Worm (Caenorhabditis elegans): ENCODE measurements around the gene W06A7.2.
A peak's percentile ranks its signal among the peaks of the same experiment; 100 is the strongest.

Gene W06A7.2

DNA sequence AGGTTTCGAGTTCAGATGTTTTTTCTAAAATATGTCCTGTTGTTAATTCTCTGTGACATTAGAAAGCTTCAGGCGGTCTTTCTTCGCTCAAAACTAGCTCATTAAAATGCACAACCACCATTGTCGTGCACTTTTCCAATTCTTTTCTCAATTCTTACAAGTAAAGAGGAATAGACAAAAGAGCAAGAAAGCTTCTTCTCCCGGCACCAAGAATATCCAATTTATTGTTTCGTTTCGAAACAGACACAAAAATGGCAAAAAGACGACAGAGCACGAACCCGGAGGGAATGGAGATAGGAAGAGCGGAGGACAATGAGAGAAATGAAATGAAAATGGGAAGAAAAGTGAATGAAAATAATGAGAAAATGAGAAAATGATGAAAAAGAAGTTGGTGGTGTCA is 31.0 kb downstream of the W06A7.2 start (continued):
- no peak for TF ChIP-seq xbp-1 (tag; optimal IDR thresholded peaks at IDR 0.05)

DNA sequence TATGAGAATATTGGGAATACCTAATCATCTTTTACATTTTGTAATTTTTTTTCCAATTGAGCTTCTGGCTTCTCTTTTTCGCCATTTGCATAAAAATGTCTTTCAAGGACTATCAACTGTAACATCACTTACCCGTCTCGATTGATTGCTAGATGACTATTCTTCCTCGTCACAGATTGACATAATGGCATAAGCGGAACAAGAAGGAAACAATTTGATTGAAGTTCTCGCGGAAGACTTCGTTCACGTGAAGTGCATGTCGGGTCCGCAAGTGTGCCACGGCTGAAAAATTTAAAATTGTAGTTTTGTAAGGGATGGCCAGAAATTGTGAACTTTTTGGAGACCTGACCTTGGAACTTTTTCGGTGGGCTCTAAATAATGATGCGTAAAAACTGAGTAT is 32.1 kb downstream of the W06A7.2 start:
- TF ChIP-seq ceh-90 (tag; optimal IDR thresholded peaks at IDR 0.05) = no peak
- TF ChIP-seq swsn-7 (tag; optimal IDR thresholded peaks at IDR 0.05) = no peak
- TF ChIP-seq ceh-88 (GFP tag; IDR thresholded peaks at IDR 0.05) = no peak
- TF ChIP-seq ceh-8 (GFP tag; optimal IDR thresholded peaks at IDR 0.05) = no peak
- no peak for TF ChIP-seq sup-37 (GFP tag; optimal IDR thresholded peaks at IDR 0.05)
- TF ChIP-seq jun-1 (tag; optimal IDR thresholded peaks at IDR 0.05) = no peak
- no peak for TF ChIP-seq skn-1 (tag; optimal IDR thresholded peaks at IDR 0.05)
- no peak for TF ChIP-seq zip-4 (GFP tag; optimal IDR thresholded peaks at IDR 0.05)
- TF ChIP-seq ceh-82 (tag; optimal IDR thresholded peaks at IDR 0.05) = no peak
- TF ChIP-seq nhr-11 (tag; optimal IDR thresholded peaks at IDR 0.05) = no peak
- no peak for TF ChIP-seq lin-13 (GFP tag; optimal IDR thresholded peaks at IDR 0.05)
- no peak for TF ChIP-seq unc-130 (tag; optimal IDR thresholded peaks at IDR 0.05)
- TF ChIP-seq dpl-1 (GFP tag; optimal IDR thresholded peaks at IDR 0.05) = no peak

DNA sequence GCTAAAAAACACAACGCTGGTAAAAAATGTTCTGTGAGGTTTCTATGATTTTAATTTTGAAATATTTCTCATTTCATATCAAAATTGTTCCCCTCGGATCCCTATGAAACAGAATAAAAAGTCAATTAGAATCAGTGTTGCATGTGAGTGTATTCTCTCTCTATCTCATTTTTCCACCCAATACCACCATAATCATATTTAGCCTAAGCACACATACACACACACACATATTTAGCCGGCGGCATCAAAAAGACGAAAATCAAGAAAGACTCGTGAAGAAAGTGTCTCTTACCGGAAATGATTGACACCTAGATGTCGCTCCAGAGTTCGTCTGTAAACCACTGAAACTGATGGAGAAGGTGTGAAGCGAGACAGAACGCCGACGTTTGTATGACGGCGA is 32.6 kb downstream of the W06A7.2 start:
- TF ChIP-seq swsn-7 (tag; optimal IDR thresholded peaks at IDR 0.05) (no peak), nhr-71 (tag; optimal IDR thresholded peaks at IDR 0.05) (no peak), lin-14 (GFP tag; optimal IDR thresholded peaks at IDR 0.05) (peak; percentile 30)

DNA sequence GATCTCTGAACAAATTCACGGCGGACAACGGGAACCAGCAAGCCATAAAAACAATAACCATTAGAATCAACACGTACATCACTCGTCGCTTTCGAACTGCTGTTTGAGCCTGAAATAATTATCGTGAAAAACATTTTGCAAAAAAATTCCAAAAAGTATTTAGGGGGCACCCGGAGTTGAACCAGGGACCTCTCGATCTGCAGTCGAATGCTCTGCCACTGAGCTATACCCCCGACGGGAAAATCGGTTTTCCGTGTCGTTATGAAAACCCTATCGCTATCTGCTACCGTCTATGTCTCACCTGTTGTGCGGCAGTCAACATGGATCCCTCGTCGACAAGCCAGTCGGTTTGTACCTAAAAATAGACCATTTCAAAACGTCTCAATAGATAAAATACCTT is 34.0 kb downstream of the W06A7.2 start:
- peak; percentile 63 for TF ChIP-seq rnt-1 (tag; optimal IDR thresholded peaks at IDR 0.05)
- TF ChIP-seq nhr-77 (tag; optimal IDR thresholded peaks at IDR 0.05) = no peak
- no peak for TF ChIP-seq lin-13 (GFP tag; optimal IDR thresholded peaks at IDR 0.05)
- peak; percentile 42 for TF ChIP-seq pax-3 (tag; optimal IDR thresholded peaks at IDR 0.05)
- TF ChIP-seq hlh-17 (GFP tag; optimal IDR thresholded peaks at IDR 0.05; ENCODE audit: borderline replicate concordance) = no peak
- peak; percentile 1 for TF ChIP-seq zip-4 (GFP tag; optimal IDR thresholded peaks at IDR 0.05)
- peak; percentile 47 for TF ChIP-seq nhr-19 (GFP tag; conservative IDR thresholded peaks at IDR 0.05)
- no peak for TF ChIP-seq egl-27 (tag; optimal IDR thresholded peaks at IDR 0.05)
- TF ChIP-seq nhr-71 (tag; optimal IDR thresholded peaks at IDR 0.05) = no peak
- peak; percentile 6 for TF ChIP-seq swsn-7 (tag; optimal IDR thresholded peaks at IDR 0.05)
- peak; percentile 50 for TF ChIP-seq C16A3.4 (tag; optimal IDR thresholded peaks at IDR 0.05)
- peak; percentile 55 for TF ChIP-seq snu-23 (GFP tag; optimal IDR thresholded peaks at IDR 0.05)
- TF ChIP-seq nhr-20 (tag; optimal IDR thresholded peaks at IDR 0.05) = peak; percentile 41
- peak; percentile 0 to 13 for TF ChIP-seq efl-1 (optimal IDR thresholded peaks at IDR 0.05)
- TF ChIP-seq efl-1 (GFP tag; optimal IDR thresholded peaks at IDR 0.05 in 1 of 2) = peak in 1 of 2 experiments; percentile 51
- TF ChIP-seq ces-1 (GFP tag; optimal IDR thresholded peaks at IDR 0.05) = no peak
- peak; percentile 11 for TF ChIP-seq snpc-4 (tag; optimal IDR thresholded peaks at IDR 0.05)
- no peak for TF ChIP-seq sup-37 (GFP tag; optimal IDR thresholded peaks at IDR 0.05)
- peak in 1 of 3 experiments; percentile 4 for TF ChIP-seq dpl-1 (GFP tag; optimal IDR thresholded peaks at IDR 0.05)
- no peak for TF ChIP-seq hlh-4 (tag; optimal IDR thresholded peaks at IDR 0.05)
- TF ChIP-seq unc-130 (tag; optimal IDR thresholded peaks at IDR 0.05) = peak; percentile 47
- peak; percentile 55 for TF ChIP-seq nhr-90 (tag; optimal IDR thresholded peaks at IDR 0.05; ENCODE audit: poor library complexity)
- TF ChIP-seq lin-35 (GFP tag; optimal IDR thresholded peaks at IDR 0.05) = peak in 1 of 2 experiments; percentile 51
- no peak for TF ChIP-seq ceh-63 (GFP tag; optimal IDR thresholded peaks at IDR 0.05)
- no peak for TF ChIP-seq sptf-1 (tag; optimal IDR thresholded peaks at IDR 0.05)

DNA sequence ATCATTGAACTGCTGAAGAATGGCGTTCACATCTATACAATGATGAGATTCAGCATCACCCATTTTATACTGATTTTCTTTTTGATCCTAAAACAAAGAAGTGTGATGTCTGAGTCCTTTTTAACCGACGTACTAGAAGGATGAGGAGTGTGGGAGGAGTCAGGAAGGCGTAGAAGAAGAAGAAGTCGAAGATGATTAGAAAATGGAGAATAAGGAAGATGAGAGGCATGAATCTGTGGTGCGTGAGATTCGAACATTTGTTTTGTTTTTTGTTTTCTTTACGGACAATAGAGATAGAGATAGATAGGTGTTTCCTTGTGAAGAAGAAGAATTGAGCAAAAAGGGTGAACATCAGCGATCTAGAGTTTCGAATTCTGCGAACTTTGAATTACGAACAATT is 36.9 kb downstream of the W06A7.2 start, which contains the start of gene npr-13:
npr-13 (minus strand) TSS at position 101 of the 400 bp plus-strand sequence.
- no peak for TF ChIP-seq lir-3 (tag; optimal IDR thresholded peaks at IDR 0.05; ENCODE audit: poor library complexity)
- TF ChIP-seq lsy-2 (tag; optimal IDR thresholded peaks at IDR 0.05) = no peak
- no peak for TF ChIP-seq ceh-82 (tag; optimal IDR thresholded peaks at IDR 0.05)
- TF ChIP-seq C16A3.4 (tag; optimal IDR thresholded peaks at IDR 0.05) = no peak
- TF ChIP-seq nhr-28 (tag; optimal IDR thresholded peaks at IDR 0.05) = no peak
- TF ChIP-seq lin-35 (GFP tag; optimal IDR thresholded peaks at IDR 0.05) = no peak
- no peak for TF ChIP-seq jun-1 (tag; optimal IDR thresholded peaks at IDR 0.05)
- no peak for TF ChIP-seq ces-1 (GFP tag; optimal IDR thresholded peaks at IDR 0.05)
- TF ChIP-seq xbp-1 (tag; optimal IDR thresholded peaks at IDR 0.05) = no peak
- TF ChIP-seq tlp-1 (tag; optimal IDR thresholded peaks at IDR 0.05) = no peak
- no peak for TF ChIP-seq pqm-1 (tag; optimal IDR thresholded peaks at IDR 0.05)
